Fruit fly (Drosophila melanogaster): Measurements from ENCODE around the gene CG15211.

dm6 chrX:10827301-10827700 lies 55.0 kb downstream of the CG15211 start:
- TF ChIP-seq CG8159 (tag; optimal IDR thresholded peaks at IDR 0.05): peak; percentile 60
- no peak for TF ChIP-seq Pif1B (GFP tag; optimal IDR thresholded peaks at IDR 0.05)
- TF ChIP-seq CG34367 (tag; optimal IDR thresholded peaks at IDR 0.05): peak; percentile 2
- TF ChIP-seq CG10348 (GFP tag; IDR thresholded peaks at IDR 0.05): no peak
- TF ChIP-seq CG17806 (tag; optimal IDR thresholded peaks at IDR 0.05): peak; percentile 15
- no peak for TF ChIP-seq CG13204 (GFP tag; optimal IDR thresholded peaks at IDR 0.05)
- TF ChIP-seq CG15710 (tag; optimal IDR thresholded peaks at IDR 0.05): peak; percentile 16
- no peak for TF ChIP-seq EcR (GFP tag; optimal IDR thresholded peaks at IDR 0.05)
- no peak for TF ChIP-seq Ets98B (GFP tag; IDR thresholded peaks at IDR 0.05)
- no peak for TF ChIP-seq CG32121 (GFP tag; IDR thresholded peaks at IDR 0.05)
- TF ChIP-seq CG4496 (GFP tag; IDR thresholded peaks at IDR 0.05): no peak
